Worm (Caenorhabditis elegans) whole organism, young adult: ENCODE data around the gene inx-3.

Experiments
- B0019.2 ChIP-seq: fragments of 200-800 bp; sonication (Bioruptor generic); conservative IDR thresholded peaks from 2 replicates; pipeline ENCODE4 v1.3.6; 2022; ENCODE audit warnings: missing genetic modification reagents, missing genetic modification characterization, missing compliant biosample characterization
- B0035.1 ChIP-seq: sonication (generic microtip); optimal IDR thresholded peaks from 2 replicates; lab custom pipeline; 2016; ENCODE audit warnings: missing genetic modification characterization, mild to moderate bottlenecking, missing compliant biosample characterization, missing genotype, missing genetic modification reagents
- B0261.1 ChIP-seq: sonication (generic microtip); optimal IDR thresholded peaks from 2 replicates; lab custom pipeline; 2016; ENCODE audit warnings: mild to moderate bottlenecking, missing genetic modification characterization, moderate library complexity, missing compliant biosample characterization
- C17E4.6 ChIP-seq: fragments of 200-800 bp; sonication (Bioruptor generic); IDR thresholded peaks from 2 replicates; pipeline ENCODE4 v1.3.6; 2022; ENCODE audit warnings: missing genetic modification reagents, missing genetic modification characterization, missing compliant biosample characterization
- D2030.7 ChIP-seq: fragments of 200-800 bp; sonication (Bioruptor generic); IDR thresholded peaks from 2 replicates; pipeline ENCODE4 v1.3.6; 2022; ENCODE audit warnings: missing genetic modification reagents, missing genetic modification characterization, missing compliant biosample characterization
- F37B4.10 ChIP-seq: fragments of 200-800 bp; sonication (Bioruptor generic); IDR thresholded peaks from 2 replicates; pipeline ENCODE4 v1.3.6; 2022; ENCODE audit warnings: missing genetic modification characterization, missing compliant biosample characterization
- F57A8.1 ChIP-seq: fragments of 200-800 bp; sonication (Bioruptor generic); optimal IDR thresholded peaks from 2 replicates; lab custom pipeline; 2018; ENCODE audit warnings: mild to moderate bottlenecking, missing genetic modification characterization, moderate library complexity, missing compliant biosample characterization
- Y56A3A.18 ChIP-seq: fragments of 200-800 bp; sonication (Bioruptor generic); IDR thresholded peaks from 2 replicates; pipeline ENCODE4 v1.3.6; 2022; ENCODE audit warnings: missing genetic modification reagents, missing genetic modification characterization, missing compliant biosample characterization
- aptf-2 ChIP-seq: fragments of 200-800 bp; sonication (Bioruptor generic); conservative IDR thresholded peaks from 2 replicates; pipeline ENCODE4 v1.3.6; 2022; ENCODE audit warnings: missing genetic modification reagents, missing genetic modification characterization, missing compliant biosample characterization
- aptf-3 ChIP-seq: fragments of 200-800 bp; sonication (Bioruptor generic); IDR thresholded peaks from 2 replicates; pipeline ENCODE4 v1.3.6; 2022; ENCODE audit warnings: missing genetic modification characterization, missing compliant biosample characterization
- cebp-1 ChIP-seq, 2 experiments: fragments of 200-800 bp in 1 of 2; sonication (Bioruptor generic) in 1 of 2; sonication (generic microtip) in 1 of 2; IDR thresholded peaks in 1 of 2; optimal IDR thresholded peaks in 1 of 2; 2 replicates each; pipeline versions ENCODE4 v1.3.6 to Lab custom; 2017 to 2022; ENCODE audit warnings: missing compliant biosample characterization in 2 of 2, missing genetic modification characterization in 2 of 2, mild to moderate bottlenecking in 1 of 2, missing genetic modification reagents in 1 of 2, moderate library complexity in 1 of 2
- ceh-27 ChIP-seq: fragments of 200-800 bp; sonication (Bioruptor generic); optimal IDR thresholded peaks from 2 replicates; lab custom pipeline; 2018; ENCODE audit warnings: mild to moderate bottlenecking, missing genetic modification characterization, moderate library complexity, missing compliant biosample characterization
- efl-1 ChIP-seq: fragments of 150-350 bp; optimal IDR thresholded peaks from 2 replicates; lab custom pipeline; 2014; ENCODE audit warnings: missing biosample characterization, missing genetic modification reagents, missing genetic modification characterization
- egl-18 ChIP-seq: fragments of 200-800 bp; sonication (Bioruptor generic); IDR thresholded peaks from 2 replicates; pipeline ENCODE4 v1.3.6; 2022; ENCODE audit warnings: missing genetic modification reagents, missing genetic modification characterization, missing compliant biosample characterization
- egrh-3 ChIP-seq: fragments of 200-800 bp; sonication (Bioruptor generic); IDR thresholded peaks from 2 replicates; pipeline ENCODE4 v1.3.6; 2022; ENCODE audit warnings: missing genetic modification reagents, missing genetic modification characterization, missing compliant biosample characterization
- him-1 ChIP-seq: sonication (generic microtip); optimal IDR thresholded peaks from 2 replicates; lab custom pipeline; 2016; ENCODE audit warnings: missing genotype, missing genetic modification reagents, missing genetic modification characterization, missing compliant biosample characterization
- hlh-26 ChIP-seq: fragments of 200-800 bp; sonication (Bioruptor generic); conservative IDR thresholded peaks from 2 replicates; pipeline ENCODE4 v1.3.6; 2022; ENCODE audit warnings: missing genetic modification reagents, missing genetic modification characterization, missing compliant biosample characterization
- hmg-1.2 ChIP-seq: fragments of 200-800 bp; sonication (Bioruptor generic); IDR thresholded peaks from 2 replicates; pipeline ENCODE4 v1.3.6; 2022; ENCODE audit warnings: missing genetic modification reagents, missing genetic modification characterization, missing compliant biosample characterization
- hmg-20 ChIP-seq: fragments of 200-800 bp; sonication (Bioruptor generic); IDR thresholded peaks from 2 replicates; pipeline ENCODE4 v1.3.6; 2022; ENCODE audit warnings: missing genetic modification reagents, missing genetic modification characterization, missing compliant biosample characterization
- lag-1 ChIP-seq: fragments of 200-800 bp; sonication (Bioruptor generic); IDR thresholded peaks from 2 replicates; pipeline ENCODE4 v1.3.6; 2022; ENCODE audit warnings: missing genetic modification reagents, missing genetic modification characterization, missing compliant biosample characterization
- lin-40 ChIP-seq: sonication (generic microtip); optimal IDR thresholded peaks from 2 replicates; lab custom pipeline; 2016; ENCODE audit warnings: missing genetic modification characterization, mild to moderate bottlenecking, missing compliant biosample characterization, missing genotype, missing genetic modification reagents
- lsl-1 ChIP-seq: fragments of 200-800 bp; sonication (Bioruptor generic); optimal IDR thresholded peaks from 2 replicates; lab custom pipeline; 2018; ENCODE audit warnings: mild to moderate bottlenecking, missing genetic modification characterization, moderate library complexity, missing compliant biosample characterization
- madf-3 ChIP-seq: fragments of 200-800 bp; sonication (Bioruptor generic); IDR thresholded peaks from 2 replicates; pipeline ENCODE4 v1.3.6; 2022; ENCODE audit warnings: missing genetic modification reagents, missing genetic modification characterization, missing compliant biosample characterization
- madf-6 ChIP-seq: fragments of 200-800 bp; sonication (Bioruptor generic); IDR thresholded peaks from 2 replicates; pipeline ENCODE4 v1.3.6; 2022; ENCODE audit warnings: missing genetic modification reagents, missing genetic modification characterization, missing compliant biosample characterization
- mcd-1 ChIP-seq: fragments of 200-800 bp; sonication (Bioruptor generic); IDR thresholded peaks from 2 replicates; pipeline ENCODE4 v1.3.6; 2022; ENCODE audit warnings: missing genetic modification reagents, missing genetic modification characterization, missing compliant biosample characterization
- mel-28 ChIP-seq: sonication (generic microtip); optimal IDR thresholded peaks from 2 replicates; lab custom pipeline; 2016; ENCODE audit warnings: borderline replicate concordance, mild to moderate bottlenecking, missing genetic modification characterization, missing compliant biosample characterization
- mes-4 ChIP-seq: sonication (generic microtip); optimal IDR thresholded peaks from 2 replicates; lab custom pipeline; 2016; ENCODE audit warnings: missing genotype, missing genetic modification characterization, missing compliant biosample characterization
- nhr-120 ChIP-seq: fragments of 200-800 bp; sonication (Bioruptor generic); IDR thresholded peaks from 2 replicates; pipeline ENCODE4 v1.3.6; 2022; ENCODE audit warnings: missing genetic modification characterization, missing compliant biosample characterization
- pha-4 ChIP-seq: fragments of 150-350 bp; sonication (generic microtip); optimal IDR thresholded peaks from 2 replicates; lab custom pipeline; 2014; ENCODE audit warnings: missing biosample characterization, missing genetic modification reagents, missing genetic modification characterization
- rcor-1 ChIP-seq: fragments of 200-800 bp; sonication (Bioruptor generic); IDR thresholded peaks from 2 replicates; pipeline ENCODE4 v1.3.6; 2022; ENCODE audit warnings: missing genetic modification reagents, missing genetic modification characterization, missing compliant biosample characterization
- rec-8 ChIP-seq, 2 experiments: sonication (generic microtip); optimal IDR thresholded peaks; 2 replicates each; lab custom pipeline; 2016; ENCODE audit warnings: mild to moderate bottlenecking in 2 of 2, missing genetic modification characterization in 2 of 2, missing genetic modification reagents in 2 of 2, missing genotype in 2 of 2, missing biosample characterization in 1 of 2, missing compliant biosample characterization in 1 of 2, moderate library complexity in 1 of 2
- snpc-3.4 ChIP-seq: sonication (generic microtip); optimal IDR thresholded peaks from 2 replicates; lab custom pipeline; 2017; ENCODE audit warnings: missing genetic modification characterization, mild to moderate bottlenecking, missing compliant biosample characterization, antibody characterized with exemption, moderate library complexity, missing genotype, missing genetic modification reagents
- snpc-4 ChIP-seq, 5 experiments: fragments of 150-350 bp in 1 of 5; sonication (generic microtip) in 4 of 5; optimal IDR thresholded peaks; 2 replicates each; lab custom pipeline; 2014 to 2018; ENCODE audit warnings: missing genetic modification characterization in 5 of 5, missing biosample characterization in 3 of 5, antibody characterized with exemption in 2 of 5, mild to moderate bottlenecking in 2 of 5, missing compliant biosample characterization in 2 of 5, missing genotype in 2 of 5, moderate library complexity in 2 of 5, missing genetic modification reagents in 1 of 5
- unc-130 ChIP-seq: sonication (generic microtip); optimal IDR thresholded peaks from 2 replicates; lab custom pipeline; 2016; ENCODE audit warnings: missing genetic modification reagents, missing genetic modification characterization, missing compliant biosample characterization
- unc-62 ChIP-seq: fragments of 150-350 bp; optimal IDR thresholded peaks from 2 replicates; lab custom pipeline; 2014; ENCODE audit warnings: missing biosample characterization, missing genetic modification reagents, missing genetic modification characterization
- xnd-1 ChIP-seq: sonication (generic microtip); optimal IDR thresholded peaks from 2 replicates; lab custom pipeline; 2016; ENCODE audit warnings: missing genotype, missing genetic modification reagents, missing genetic modification characterization, missing compliant biosample characterization
- zfh-2 ChIP-seq: fragments of 200-800 bp; sonication (Bioruptor generic); conservative IDR thresholded peaks from 2 replicates; pipeline ENCODE4 v1.3.6; 2022; ENCODE audit warnings: missing genetic modification reagents, missing genetic modification characterization, missing compliant biosample characterization
- ztf-18 ChIP-seq: sonication (generic microtip); optimal IDR thresholded peaks from 2 replicates; lab custom pipeline; 2016; ENCODE audit warnings: missing genotype, mild to moderate bottlenecking, missing genetic modification characterization, missing compliant biosample characterization
- ztf-22 ChIP-seq: fragments of 200-800 bp; sonication (Bioruptor generic); optimal IDR thresholded peaks from 2 replicates; lab custom pipeline; 2018; ENCODE audit warnings: mild to moderate bottlenecking, missing genetic modification characterization, moderate library complexity, missing compliant biosample characterization

Gene inx-3

ce11 chrX:5985720-5986119, 10.2 kb upstream of the inx-3 start:
- TF ChIP-seq nhr-120 (GFP tag; lab: Robert Waterston, UW) = no peak
- no peak for TF ChIP-seq madf-6 (GFP tag; lab: Robert Waterston, UW)
- TF ChIP-seq mcd-1 (GFP tag; lab: Robert Waterston, UW) = no peak
- TF ChIP-seq F37B4.10 (GFP tag; lab: Robert Waterston, UW) = no peak
- no peak for TF ChIP-seq mes-4
- no peak for TF ChIP-seq cebp-1 (GFP tag; IDR thresholded peaks at IDR 0.05; lab: Robert Waterston, UW)
- TF ChIP-seq cebp-1 (tag; optimal IDR thresholded peaks at IDR 0.05; lab: Kevin White, UChicago) = no peak
- TF ChIP-seq B0019.2 (GFP tag; lab: Robert Waterston, UW) = no peak
- TF ChIP-seq snpc-3.4 (tag; lab: Kevin White, UChicago) = no peak
- TF ChIP-seq hmg-20 (GFP tag; lab: Robert Waterston, UW) = no peak
- TF ChIP-seq lin-40 (tag; lab: Kevin White, UChicago) = no peak
- TF ChIP-seq Y56A3A.18 (GFP tag; lab: Robert Waterston, UW) = no peak
- no peak for TF ChIP-seq efl-1 (GFP tag; lab: Kevin White, UChicago)
- TF ChIP-seq B0261.1 (tag; lab: Kevin White, UChicago) = no peak
- TF ChIP-seq mel-28 (tag; lab: Kevin White, UChicago) = no peak
- TF ChIP-seq him-1 (tag; lab: Kevin White, UChicago) = no peak
- no peak for TF ChIP-seq hlh-26
- TF ChIP-seq madf-3 (GFP tag; lab: Robert Waterston, UW) = no peak
- no peak for TF ChIP-seq rec-8 (tag; optimal IDR thresholded peaks at IDR 0.05; lab: Kevin White, UChicago)
- no peak for TF ChIP-seq unc-130 (GFP tag; lab: Kevin White, UChicago)

ce11 chrX:5987910-5988309, 8.0 kb upstream of the inx-3 start:
- TF ChIP-seq lag-1 (GFP tag; lab: Robert Waterston, UW) (no peak), ceh-27 (peak; percentile 55)

DNA sequence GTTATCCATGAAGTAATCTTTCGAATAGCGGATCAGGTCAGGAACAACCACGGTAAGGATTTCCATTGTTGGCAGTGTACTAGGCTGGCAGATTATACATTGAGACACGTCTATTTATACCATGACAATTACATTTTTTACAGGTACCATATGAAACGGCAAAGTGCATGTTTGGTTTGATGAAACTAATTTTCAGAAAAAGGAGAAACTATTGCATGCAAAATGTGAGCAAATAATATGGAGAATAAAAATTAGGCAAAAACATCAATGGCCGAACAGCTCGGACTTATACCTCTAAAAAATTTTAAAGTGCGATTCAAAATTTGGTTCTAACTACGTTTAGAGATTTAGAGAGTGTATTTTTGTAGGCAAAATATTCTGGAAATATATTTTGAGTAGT, 3.2 kb upstream of the inx-3 start, which contains the start of gene F22F4.5:
Gene F22F4.5 (minus strand): TSS at position 101 of the 400 bp plus-strand sequence.
- TF ChIP-seq pha-4 (tag; lab: Kevin White, UChicago) (no peak), xnd-1 (tag; lab: Kevin White, UChicago) (no peak), unc-62 (GFP tag; lab: Kevin White, UChicago) (no peak), aptf-3 (no peak), hmg-1.2 (GFP tag; lab: Robert Waterston, UW) (no peak), rcor-1 (no peak)

ce11 chrX:5994004-5994403, 2.0 kb upstream of the inx-3 start:
- TF ChIP-seq madf-6 (GFP tag; lab: Robert Waterston, UW) = no peak
- TF ChIP-seq ztf-18 (tag; lab: Kevin White, UChicago) = no peak
- no peak for TF ChIP-seq lsl-1 (GFP tag; lab: Kevin White, UChicago)
- no peak for TF ChIP-seq rec-8 (tag; optimal IDR thresholded peaks at IDR 0.05; lab: Kevin White, UChicago)
- no peak for TF ChIP-seq aptf-2 (GFP tag; lab: Robert Waterston, UW)
- TF ChIP-seq F57A8.1 = no peak
- TF ChIP-seq egl-18 = no peak
- TF ChIP-seq lag-1 (GFP tag; lab: Robert Waterston, UW) = no peak
- TF ChIP-seq snpc-4 (GFP tag; optimal IDR thresholded peaks at IDR 0.05; lab: Kevin White, UChicago) = no peak
- no peak for TF ChIP-seq snpc-4 (tag; optimal IDR thresholded peaks at IDR 0.05; lab: Kevin White, UChicago)
- no peak for TF ChIP-seq Y56A3A.18 (GFP tag; lab: Robert Waterston, UW)
- TF ChIP-seq C17E4.6 (GFP tag; lab: Robert Waterston, UW) = no peak
- no peak for TF ChIP-seq ztf-22 (GFP tag; lab: Kevin White, UChicago)
- TF ChIP-seq B0035.1 = no peak
- no peak for TF ChIP-seq zfh-2 (GFP tag; lab: Robert Waterston, UW)
- no peak for TF ChIP-seq D2030.7
- TF ChIP-seq egrh-3 (GFP tag; lab: Robert Waterston, UW) = no peak
